Worm (Caenorhabditis elegans) whole organism, young adult: ENCODE measurements around the gene srh-105.

ENCODE experiments used
- Y67H2A.10 ChIP-seq: fragments of 200-800 bp; sonication (Bioruptor generic); conservative IDR thresholded peaks from 2 replicates; pipeline ENCODE4 v1.3.6; 2022; ENCODE audit warnings: missing genetic modification reagents, missing genetic modification characterization, missing compliant biosample characterization
- ama-1 ChIP-seq, 3 experiments: fragments of 150-350 bp in 1 of 3; sonication (generic microtip) in 2 of 3; optimal IDR thresholded peaks; 2 replicates each; lab custom pipeline; 2014 to 2018; ENCODE audit warnings: missing biosample characterization in 2 of 3, missing genetic modification characterization in 2 of 3, missing genetic modification reagents in 2 of 3
- cebp-2 ChIP-seq: fragments of 200-800 bp; sonication (Bioruptor generic); IDR thresholded peaks from 2 replicates; pipeline ENCODE4 v1.3.6; 2022; ENCODE audit warnings: missing genetic modification characterization, missing compliant biosample characterization
- egl-18 ChIP-seq: fragments of 200-800 bp; sonication (Bioruptor generic); IDR thresholded peaks from 2 replicates; pipeline ENCODE4 v1.3.6; 2022; ENCODE audit warnings: missing genetic modification reagents, missing genetic modification characterization, missing compliant biosample characterization
- hrde-1 ChIP-seq: sonication (generic microtip); optimal IDR thresholded peaks from 2 replicates; lab custom pipeline; 2016; ENCODE audit warnings: missing genetic modification characterization, mild to moderate bottlenecking, missing compliant biosample characterization, moderate library complexity, missing genotype, missing genetic modification reagents, borderline replicate concordance
- lin-35 ChIP-seq, 3 experiments: fragments of 150-350 bp in 2 of 3; sonication (generic microtip) in 1 of 3; optimal IDR thresholded peaks; 2 replicates each; lab custom pipeline; 2014 to 2018; ENCODE audit warnings: missing biosample characterization in 3 of 3, missing genetic modification characterization in 3 of 3, missing genetic modification reagents in 3 of 3
- madf-3 ChIP-seq: fragments of 200-800 bp; sonication (Bioruptor generic); IDR thresholded peaks from 2 replicates; pipeline ENCODE4 v1.3.6; 2022; ENCODE audit warnings: missing genetic modification reagents, missing genetic modification characterization, missing compliant biosample characterization
- ztf-18 ChIP-seq: sonication (generic microtip); optimal IDR thresholded peaks from 2 replicates; lab custom pipeline; 2016; ENCODE audit warnings: missing genotype, mild to moderate bottlenecking, missing genetic modification characterization, missing compliant biosample characterization

ce11 chrII:470375-470774 is 38.8 kb downstream of the srh-105 start, which contains the start of gene tomm-22:
- TF ChIP-seq ama-1 (optimal IDR thresholded peaks at IDR 0.05; lab: Kevin White, UChicago) (no peak), ama-1 (GFP tag; optimal IDR thresholded peaks at IDR 0.05; lab: Kevin White, UChicago) (no peak), hrde-1 (tag; lab: Kevin White, UChicago) (no peak), lin-35 (GFP tag; optimal IDR thresholded peaks at IDR 0.05; lab: Kevin White, UChicago) (no peak), cebp-2 (GFP tag; lab: Robert Waterston, UW) (no peak), ztf-18 (tag; lab: Kevin White, UChicago) (no peak), madf-3 (GFP tag; lab: Robert Waterston, UW) (no peak), egl-18 (GFP tag; lab: Robert Waterston, UW) (no peak), Y67H2A.10 (no peak)
